Worm (Caenorhabditis elegans): ENCODE results near the gene srd-33.

- no peak for TF ChIP-seq W03F9.2 (tag; optimal IDR thresholded peaks at IDR 0.05)
- TF ChIP-seq dao-5 (tag; optimal IDR thresholded peaks at IDR 0.05): no peak
- no peak for TF ChIP-seq him-1 (tag; optimal IDR thresholded peaks at IDR 0.05)
Observed at ce11 chrV:4894971-4895370, 22.9 kb downstream of the srd-33 start, which contains the start of gene ugt-11.
